Worm (Caenorhabditis elegans) whole organism, L4 larva: Measurements from ENCODE around the gene C10G8.4.

ENCODE experiments used
- D1046.2 ChIP-seq: fragments of 200-800 bp; sonication (Bioruptor generic); IDR thresholded peaks from 2 replicates; pipeline ENCODE4 v1.3.6; 2022; ENCODE audit warnings: missing genetic modification characterization, missing compliant biosample characterization
- ZK546.5 ChIP-seq, 2 experiments: sonication (generic microtip); optimal IDR thresholded peaks; 2 replicates each; lab custom pipeline; 2017; ENCODE audit warnings: missing biosample characterization in 2 of 2, missing genetic modification characterization in 2 of 2
- aha-1 ChIP-seq: fragments of 150-350 bp; peaks from one replicate; lab custom pipeline; 2014; ENCODE audit warnings: missing biosample characterization, missing genetic modification characterization
- ama-1 ChIP-seq: fragments of 150-350 bp; optimal IDR thresholded peaks from 2 replicates; lab custom pipeline; 2014; ENCODE audit warnings: inconsistent platforms, mixed read lengths
- ceh-20 ChIP-seq: fragments of 200-800 bp; sonication (Bioruptor generic); IDR thresholded peaks from 2 replicates; pipeline ENCODE4 v1.3.6; 2022; ENCODE audit warnings: missing genetic modification reagents, missing genetic modification characterization, missing compliant biosample characterization
- ceh-28 ChIP-seq: fragments of 150-350 bp; optimal IDR thresholded peaks from 2 replicates; lab custom pipeline; 2014; ENCODE audit warnings: missing biosample characterization, missing genetic modification reagents, missing genetic modification characterization
- ceh-62 ChIP-seq: sonication (generic microtip); optimal IDR thresholded peaks from 2 replicates; lab custom pipeline; 2017; ENCODE audit warnings: missing biosample characterization, missing genetic modification characterization
- ces-1 ChIP-seq: fragments of 150-350 bp; sonication (generic microtip); optimal IDR thresholded peaks from 4 replicates; lab custom pipeline; 2014; ENCODE audit warnings: missing biosample characterization, missing genetic modification reagents, missing genetic modification characterization
- daf-12 ChIP-seq: fragments of 150-350 bp; optimal IDR thresholded peaks from 2 replicates; lab custom pipeline; 2014; ENCODE audit warnings: missing biosample characterization, missing genetic modification reagents, missing genetic modification characterization
- daf-16 ChIP-seq, 3 experiments: sonication (generic microtip); optimal IDR thresholded peaks; 2 replicates each; lab custom pipeline; 2016 to 2017; ENCODE audit warnings: missing genetic modification characterization in 3 of 3, missing genetic modification reagents in 3 of 3, mild to moderate bottlenecking in 2 of 3, missing compliant biosample characterization in 2 of 3, missing biosample characterization in 1 of 3, moderate library complexity in 1 of 3
- daf-19 ChIP-seq: fragments of 200-800 bp; sonication (Bioruptor generic); conservative IDR thresholded peaks from 2 replicates; pipeline ENCODE4 v1.3.6; 2022; ENCODE audit warnings: missing genetic modification characterization, missing compliant biosample characterization
- daf-8 ChIP-seq: fragments of 200-800 bp; sonication (Bioruptor generic); IDR thresholded peaks from 2 replicates; pipeline ENCODE4 v1.3.6; 2022; ENCODE audit warnings: missing genetic modification characterization, missing compliant biosample characterization
- dmd-6 ChIP-seq: fragments of 200-800 bp; sonication (Bioruptor generic); IDR thresholded peaks from 2 replicates; pipeline ENCODE4 v1.3.6; 2022; ENCODE audit warnings: missing genetic modification reagents, missing genetic modification characterization, missing compliant biosample characterization
- dmd-8 ChIP-seq: fragments of 200-800 bp; sonication (Bioruptor generic); IDR thresholded peaks from 2 replicates; pipeline ENCODE4 v1.3.6; 2022; ENCODE audit warnings: missing genetic modification characterization, missing compliant biosample characterization
- duxl-1 ChIP-seq: sonication (generic microtip); optimal IDR thresholded peaks from 2 replicates; lab custom pipeline; 2016; ENCODE audit warnings: mild to moderate bottlenecking, missing genetic modification characterization, moderate library complexity, missing compliant biosample characterization; ENCODE audit not compliant: poor library complexity
- dve-1 ChIP-seq: sonication (generic microtip); optimal IDR thresholded peaks from 2 replicates; lab custom pipeline; 2017; ENCODE audit warnings: antibody characterized with exemption, mild to moderate bottlenecking, missing genetic modification characterization, missing compliant biosample characterization; ENCODE audit not compliant: insufficient read depth
- egl-27 ChIP-seq: sonication (generic microtip); optimal IDR thresholded peaks from 3 replicates; lab custom pipeline; 2017; ENCODE audit warnings: missing biosample characterization, missing genetic modification reagents, missing genetic modification characterization
- egl-43 ChIP-seq: fragments of 200-800 bp; sonication (Bioruptor generic); IDR thresholded peaks from 2 replicates; pipeline ENCODE4 v1.3.6; 2022; ENCODE audit warnings: missing genetic modification reagents, missing genetic modification characterization, missing compliant biosample characterization
- fos-1 ChIP-seq: fragments of 150-350 bp; optimal IDR thresholded peaks from 2 replicates; lab custom pipeline; 2014; ENCODE audit warnings: missing biosample characterization, missing genetic modification characterization
- hlh-11 ChIP-seq: fragments of 200-800 bp; sonication (Bioruptor generic); optimal IDR thresholded peaks from 2 replicates; lab custom pipeline; 2018; ENCODE audit warnings: mild to moderate bottlenecking, missing genetic modification characterization, missing compliant biosample characterization
- jun-1 ChIP-seq: fragments of 150-350 bp; optimal IDR thresholded peaks from 2 replicates; lab custom pipeline; 2014; ENCODE audit warnings: missing biosample characterization, missing genetic modification reagents, missing genetic modification characterization
- lin-13 ChIP-seq: fragments of 150-350 bp; optimal IDR thresholded peaks from 2 replicates; lab custom pipeline; 2014; ENCODE audit warnings: missing biosample characterization, missing genetic modification reagents, missing genetic modification characterization
- lin-39 ChIP-seq: fragments of 150-350 bp; optimal IDR thresholded peaks from 2 replicates; lab custom pipeline; 2014; ENCODE audit warnings: missing biosample characterization, missing genetic modification reagents, missing genetic modification characterization
- madf-9 ChIP-seq: fragments of 200-800 bp; sonication (Bioruptor generic); conservative IDR thresholded peaks from 2 replicates; pipeline ENCODE4 v1.3.6; 2022; ENCODE audit warnings: missing genetic modification reagents, missing genetic modification characterization, missing compliant biosample characterization
- mdl-1 ChIP-seq, 2 experiments: fragments of 150-350 bp in 1 of 2; sonication (generic microtip) in 1 of 2; optimal IDR thresholded peaks; 2 replicates each; lab custom pipeline; 2014 to 2017; ENCODE audit warnings: missing biosample characterization in 2 of 2, missing genetic modification characterization in 2 of 2
- mes-2 ChIP-seq: sonication (generic microtip); optimal IDR thresholded peaks from 2 replicates; lab custom pipeline; 2016; ENCODE audit warnings: missing genotype, mild to moderate bottlenecking, missing genetic modification characterization, missing compliant biosample characterization; ENCODE audit not compliant: poor library complexity, severe bottlenecking
- mxl-2 ChIP-seq: fragments of 200-800 bp; sonication (Bioruptor generic); conservative IDR thresholded peaks from 2 replicates; pipeline ENCODE4 v1.3.6; 2022; ENCODE audit warnings: missing genetic modification reagents, missing genetic modification characterization, missing compliant biosample characterization
- nhr-237 ChIP-seq: sonication (generic microtip); optimal IDR thresholded peaks from 2 replicates; lab custom pipeline; 2017; ENCODE audit warnings: missing biosample characterization, missing genetic modification characterization
- nhr-48 ChIP-seq: sonication (generic microtip); optimal IDR thresholded peaks from 2 replicates; lab custom pipeline; 2016; ENCODE audit warnings: mild to moderate bottlenecking, missing genetic modification characterization, missing compliant biosample characterization
- nhr-6 ChIP-seq: fragments of 150-350 bp; optimal IDR thresholded peaks from 2 replicates; lab custom pipeline; 2014; ENCODE audit warnings: missing biosample characterization, missing genetic modification characterization
- nhr-76 ChIP-seq: fragments of 150-350 bp; optimal IDR thresholded peaks from 2 replicates; lab custom pipeline; 2014; ENCODE audit warnings: missing biosample characterization, missing genetic modification characterization
- nhr-77 ChIP-seq: fragments of 150-350 bp; optimal IDR thresholded peaks from 2 replicates; lab custom pipeline; 2014; ENCODE audit warnings: missing biosample characterization, missing genetic modification characterization
- pha-4 ChIP-seq, 2 experiments: fragments of 150-350 bp in 1 of 2; fragments of 200-800 bp in 1 of 2; sonication (Bioruptor generic) in 1 of 2; IDR thresholded peaks in 1 of 2; optimal IDR thresholded peaks in 1 of 2; 2 replicates each; pipeline versions ENCODE4 v1.3.6 to Lab custom; 2014 to 2022; ENCODE audit warnings: missing genetic modification characterization in 2 of 2, missing genetic modification reagents in 2 of 2, missing biosample characterization in 1 of 2, missing compliant biosample characterization in 1 of 2
- rbr-2 ChIP-seq: sonication (generic microtip); optimal IDR thresholded peaks from 2 replicates; lab custom pipeline; 2016; ENCODE audit warnings: missing genotype, missing genetic modification characterization, missing compliant biosample characterization
- snpc-4 ChIP-seq: fragments of 150-350 bp; optimal IDR thresholded peaks from 2 replicates; lab custom pipeline; 2014; ENCODE audit warnings: missing biosample characterization, missing genetic modification characterization
- spr-1 ChIP-seq: sonication (generic microtip); optimal IDR thresholded peaks from 2 replicates; lab custom pipeline; 2016; ENCODE audit warnings: mild to moderate bottlenecking, missing genetic modification characterization, missing compliant biosample characterization
- spr-3 ChIP-seq: fragments of 200-800 bp; sonication (Bioruptor generic); optimal IDR thresholded peaks from 2 replicates; lab custom pipeline; 2018; ENCODE audit warnings: mild to moderate bottlenecking, missing genetic modification characterization, missing compliant biosample characterization
- tag-97 ChIP-seq: fragments of 200-800 bp; sonication (Bioruptor generic); IDR thresholded peaks from 2 replicates; pipeline ENCODE4 v1.3.6; 2022; ENCODE audit warnings: missing genetic modification characterization, missing compliant biosample characterization
- unc-39 ChIP-seq: sonication (generic microtip); optimal IDR thresholded peaks from 2 replicates; lab custom pipeline; 2017; ENCODE audit warnings: missing biosample characterization, missing genetic modification characterization
- vab-7 ChIP-seq: fragments of 200-800 bp; sonication (Bioruptor generic); IDR thresholded peaks from 2 replicates; pipeline ENCODE4 v1.3.6; 2022; ENCODE audit warnings: missing genetic modification reagents, missing genetic modification characterization, missing compliant biosample characterization
- zag-1 ChIP-seq: fragments of 150-350 bp; optimal IDR thresholded peaks from 2 replicates; lab custom pipeline; 2014; ENCODE audit warnings: missing biosample characterization, missing genetic modification characterization
- zfp-2 ChIP-seq: sonication (generic microtip); optimal IDR thresholded peaks from 2 replicates; lab custom pipeline; 2016; ENCODE audit warnings: mild to moderate bottlenecking, missing genetic modification characterization, missing compliant biosample characterization
- zfp-3 ChIP-seq: fragments of 200-800 bp; sonication (Bioruptor generic); conservative IDR thresholded peaks from 2 replicates; pipeline ENCODE4 v1.3.6; 2022; ENCODE audit warnings: missing genetic modification reagents, missing genetic modification characterization, missing compliant biosample characterization
- zip-11 ChIP-seq: fragments of 200-800 bp; sonication (Bioruptor generic); IDR thresholded peaks from 2 replicates; pipeline ENCODE4 v1.3.6; 2022; ENCODE audit warnings: missing genetic modification characterization, missing compliant biosample characterization

Gene C10G8.4

DNA sequence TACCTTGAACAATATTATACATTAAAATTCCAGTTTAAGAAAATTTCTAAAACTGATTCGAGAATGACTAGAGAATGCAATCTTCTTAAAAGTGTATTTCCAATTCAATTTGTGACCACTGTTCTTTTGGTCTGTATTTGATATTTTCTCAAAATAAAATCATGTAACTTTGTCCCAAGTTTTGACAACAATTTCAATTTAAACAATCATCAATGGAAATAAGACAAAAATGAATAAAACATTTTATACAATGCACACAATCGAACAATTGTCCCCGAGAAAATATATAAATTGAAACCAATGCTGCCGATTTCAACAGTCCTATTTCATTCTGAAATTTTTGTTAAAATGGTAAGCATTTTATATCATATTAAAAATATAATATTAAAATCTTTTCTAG lies at the start of gene C10G8.4:
Gene C10G8.4 (plus strand): TSS at position 301 of the 400 bp plus-strand sequence.
- TF ChIP-seq mxl-2 (GFP tag; lab: Robert Waterston, UW), result no peak

DNA sequence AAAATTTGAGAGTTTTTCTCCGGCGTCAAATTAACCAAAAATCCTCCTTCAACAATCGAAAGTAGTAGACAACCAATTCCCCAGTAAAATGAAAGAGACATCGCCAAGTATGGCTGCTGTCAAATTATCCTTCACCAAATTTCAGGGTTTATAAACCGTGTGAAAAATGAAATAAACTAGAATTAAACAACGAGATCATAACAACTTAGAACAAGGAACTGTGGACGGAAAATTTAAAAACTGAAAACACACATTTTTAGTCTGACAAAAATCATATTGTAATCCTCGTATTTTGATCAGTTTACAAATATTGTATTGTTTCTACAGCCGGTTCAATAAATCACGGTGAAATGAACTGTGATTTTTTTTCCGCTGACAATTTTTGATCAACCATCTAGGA lies 48.7 kb upstream of the C10G8.4 start, which contains the start of gene cest-30:
Gene cest-30 (minus strand): TSS at position 101 of the 400 bp plus-strand sequence.
- no peak for TF ChIP-seq nhr-6 (tag; lab: Kevin White, UChicago)
- TF ChIP-seq daf-12, result no peak
- no peak for TF ChIP-seq zip-11 (GFP tag; lab: Robert Waterston, UW)
- TF ChIP-seq ces-1 (GFP tag; lab: Kevin White, UChicago), result no peak
- no peak for TF ChIP-seq zfp-2 (tag; lab: Kevin White, UChicago)
- no peak for TF ChIP-seq vab-7 (GFP tag; lab: Robert Waterston, UW)
- no peak for TF ChIP-seq ceh-20
- TF ChIP-seq daf-16 (GFP tag; optimal IDR thresholded peaks at IDR 0.05; lab: Kevin White, UChicago), result no peak
- TF ChIP-seq daf-16 (tag; optimal IDR thresholded peaks at IDR 0.05; lab: Kevin White, UChicago), result no peak
- TF ChIP-seq lin-13, result no peak
- no peak for TF ChIP-seq lin-39 (tag; lab: Kevin White, UChicago)
- no peak for TF ChIP-seq dmd-6
- TF ChIP-seq daf-19 (GFP tag; lab: Robert Waterston, UW), result no peak
- no peak for TF ChIP-seq snpc-4 (tag; lab: Kevin White, UChicago)
- no peak for TF ChIP-seq fos-1 (tag; lab: Kevin White, UChicago)
- TF ChIP-seq D1046.2 (GFP tag; lab: Robert Waterston, UW), result no peak
- no peak for TF ChIP-seq ZK546.5 (tag; optimal IDR thresholded peaks at IDR 0.05; lab: Kevin White, UChicago)
- TF ChIP-seq tag-97 (GFP tag; lab: Robert Waterston, UW), result no peak
- no peak for TF ChIP-seq unc-39 (tag; lab: Kevin White, UChicago)
- TF ChIP-seq mes-2 (tag; lab: Kevin White, UChicago), result no peak
- no peak for TF ChIP-seq zag-1 (tag; lab: Kevin White, UChicago)
- TF ChIP-seq, all 104 proteins: peak for 0

DNA sequence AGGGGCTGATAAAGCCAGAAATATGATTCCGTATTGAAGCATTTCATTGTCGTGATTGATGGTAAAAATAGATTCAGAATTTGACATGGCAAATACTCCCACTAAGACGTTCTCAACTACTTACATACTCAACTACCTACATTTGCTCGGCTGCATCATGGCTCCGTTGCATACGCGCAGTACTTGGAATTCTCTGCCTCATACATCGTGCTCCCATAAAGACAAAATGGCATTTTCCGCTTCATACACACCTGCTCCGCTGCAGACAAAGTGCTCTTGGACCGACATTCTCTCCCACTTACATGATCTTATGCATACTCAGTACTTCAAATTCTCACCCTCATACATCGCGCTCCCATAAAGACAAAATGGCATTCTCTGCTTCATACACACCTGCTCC lies 46.2 kb upstream of the C10G8.4 start, which contains the start of the genes srt-69 and B0238.12:
Gene srt-69 (minus strand): TSS at position 101 of the 400 bp plus-strand sequence.
Gene B0238.12 (plus strand): TSS at position 264 of the 400 bp plus-strand sequence.
- no peak for TF ChIP-seq nhr-76 (tag; lab: Kevin White, UChicago)
- TF ChIP-seq nhr-77 (tag; lab: Kevin White, UChicago), result no peak

DNA sequence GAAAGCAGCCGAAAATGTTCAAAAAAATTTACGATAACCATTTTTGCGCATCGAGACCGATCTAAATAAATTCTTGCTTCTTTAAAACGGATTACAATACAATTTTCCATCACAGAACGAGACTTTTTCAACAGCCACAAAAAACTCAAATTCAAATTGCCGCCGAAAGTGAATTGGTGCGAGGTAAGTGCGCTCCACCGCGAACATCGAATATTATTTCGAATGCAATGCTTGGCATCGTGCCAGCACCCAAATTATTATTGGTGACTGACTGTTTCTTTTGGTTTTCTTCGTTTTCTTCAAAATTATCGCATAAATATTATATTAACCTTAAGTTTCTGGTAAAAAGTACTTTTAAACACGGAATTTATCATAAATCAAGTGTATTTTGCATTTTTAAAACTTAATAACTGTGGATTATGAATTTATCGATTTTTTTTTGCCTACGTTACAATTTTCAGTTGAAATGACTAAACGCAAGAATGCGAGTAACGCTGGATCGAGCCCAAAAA lies 42.7 kb upstream of the C10G8.4 start, which contains the start of gene penr-1:
Gene penr-1 (plus strand): TSS at position 462 of the 512 bp plus-strand sequence.
- TF ChIP-seq nhr-237 (tag; lab: Kevin White, UChicago) (no peak), ama-1 (lab: Kevin White, UChicago) (no peak), mes-2 (tag; lab: Kevin White, UChicago) (no peak), zip-11 (GFP tag; lab: Robert Waterston, UW) (no peak), daf-16 (GFP tag; optimal IDR thresholded peaks at IDR 0.05; lab: Kevin White, UChicago) (no peak), daf-16 (tag; optimal IDR thresholded peaks at IDR 0.05; lab: Kevin White, UChicago) (no peak), madf-9 (no peak), egl-27 (tag; lab: Kevin White, UChicago) (no peak), spr-3 (GFP tag; lab: Kevin White, UChicago) (no peak), lin-39 (tag; lab: Kevin White, UChicago) (no peak), jun-1 (tag; lab: Kevin White, UChicago) (no peak), nhr-76 (tag; lab: Kevin White, UChicago) (no peak), lin-13 (no peak), pha-4 (GFP tag; IDR thresholded peaks at IDR 0.05; lab: Robert Waterston, UW) (no peak), pha-4 (tag; optimal IDR thresholded peaks at IDR 0.05; lab: Kevin White, UChicago) (peak; percentile 17), dve-1 (tag; lab: Kevin White, UChicago) (no peak), ceh-28 (tag; lab: Kevin White, UChicago) (no peak), aha-1 (peak; percentile 85), daf-8 (GFP tag; lab: Robert Waterston, UW) (no peak), spr-1 (no peak), hlh-11 (tag; lab: Kevin White, UChicago) (no peak), rbr-2 (tag; lab: Kevin White, UChicago) (peak; percentile 53), duxl-1 (tag; lab: Kevin White, UChicago) (no peak), dmd-8 (GFP tag; lab: Robert Waterston, UW) (no peak), egl-43 (no peak), nhr-48 (tag; lab: Kevin White, UChicago) (peak; percentile 47), ceh-62 (tag; lab: Kevin White, UChicago) (no peak), mdl-1 (tag; optimal IDR thresholded peaks at IDR 0.05; lab: Kevin White, UChicago) (no peak), zfp-3 (GFP tag; lab: Robert Waterston, UW) (no peak)
